Worm (Caenorhabditis elegans) whole organism, L2 larva: Measurements from ENCODE around the gene C49C3.10.

Experiments
- lin-11 ChIP-seq: fragments of 150-350 bp; sonication (generic microtip); optimal IDR thresholded peaks from 2 replicates; lab custom pipeline; 2014; ENCODE audit warnings: missing biosample characterization, missing genetic modification characterization, inconsistent platforms, mixed read lengths
- nhr-11 ChIP-seq: fragments of 150-350 bp; optimal IDR thresholded peaks from 2 replicates; lab custom pipeline; 2014; ENCODE audit warnings: missing biosample characterization, missing genetic modification characterization

ce11 chrIV:17316398-17316797, 22.4 kb downstream of the C49C3.10 start, which contains the start of gene C49C3.20:
- TF ChIP-seq nhr-11 (tag; lab: Kevin White, UChicago) (no peak), lin-11 (tag; lab: Kevin White, UChicago) (no peak)
